Worm (Caenorhabditis elegans) whole organism, early embryonic: ENCODE data around the gene F18F11.4.

Experiments
- F13C5.2 ChIP-seq: sonication (generic microtip); optimal IDR thresholded peaks from 2 replicates; lab custom pipeline; 2017; ENCODE audit warnings: mild to moderate bottlenecking, missing genetic modification characterization, inconsistent platforms, missing compliant biosample characterization
- ama-1 ChIP-seq: fragments of 150-350 bp; optimal IDR thresholded peaks from 2 replicates; lab custom pipeline; 2014
- ceh-13 ChIP-seq: fragments of 200-800 bp; sonication (Bioruptor generic); optimal IDR thresholded peaks from 2 replicates; lab custom pipeline; 2018; ENCODE audit warnings: mild to moderate bottlenecking, missing genetic modification characterization, missing compliant biosample characterization
- ceh-36 ChIP-seq: sonication (generic microtip); optimal IDR thresholded peaks from 2 replicates; lab custom pipeline; 2016; ENCODE audit warnings: missing genetic modification characterization, inconsistent platforms, missing compliant biosample characterization
- hmbx-1 ChIP-seq: sonication (generic microtip); optimal IDR thresholded peaks from 2 replicates; lab custom pipeline; 2016; ENCODE audit warnings: mild to moderate bottlenecking, missing genetic modification characterization, missing compliant biosample characterization
- hnd-1 ChIP-seq: sonication (generic microtip); optimal IDR thresholded peaks from 2 replicates; lab custom pipeline; 2016; ENCODE audit warnings: missing genetic modification characterization, missing compliant biosample characterization
- pes-1 ChIP-seq: fragments of 200-800 bp; sonication (Bioruptor generic); IDR thresholded peaks from 2 replicates; pipeline ENCODE4 v1.3.6; 2022; ENCODE audit warnings: missing genetic modification reagents, missing genetic modification characterization, missing compliant biosample characterization
- scrt-1 ChIP-seq: fragments of 200-800 bp; sonication (Bioruptor generic); IDR thresholded peaks from 2 replicates; pipeline ENCODE4 v1.3.6; 2022; ENCODE audit warnings: missing genetic modification characterization, missing compliant biosample characterization
- sea-1 ChIP-seq: fragments of 200-800 bp; sonication (Bioruptor generic); conservative IDR thresholded peaks from 2 replicates; pipeline ENCODE4 v1.3.6; 2022; ENCODE audit warnings: missing genetic modification characterization, missing compliant biosample characterization
- tbx-11 ChIP-seq: fragments of 200-800 bp; sonication (Bioruptor generic); IDR thresholded peaks from 2 replicates; pipeline ENCODE4 v1.3.6; 2022; ENCODE audit warnings: missing genetic modification characterization, missing compliant biosample characterization
- tbx-37 ChIP-seq: fragments of 200-800 bp; sonication (Bioruptor generic); conservative IDR thresholded peaks from 2 replicates; pipeline ENCODE4 v1.3.6; 2022; ENCODE audit warnings: missing genetic modification reagents, missing genetic modification characterization, missing compliant biosample characterization
- tra-4 ChIP-seq: sonication (generic microtip); optimal IDR thresholded peaks from 2 replicates; lab custom pipeline; 2017; ENCODE audit warnings: missing genetic modification characterization, missing compliant biosample characterization

ce11 chrIV:294737-295136 is 35.9 kb upstream of the F18F11.4 start:
- TF ChIP-seq tbx-37: no peak
- TF ChIP-seq pes-1 (GFP tag; lab: Robert Waterston, UW): no peak
- no peak for TF ChIP-seq ama-1 (lab: Kevin White, UChicago)
- no peak for TF ChIP-seq ceh-36 (tag; lab: Kevin White, UChicago)
- TF ChIP-seq tra-4 (tag; lab: Kevin White, UChicago): no peak
- TF ChIP-seq tbx-11 (GFP tag; lab: Robert Waterston, UW): no peak
- no peak for TF ChIP-seq sea-1 (GFP tag; lab: Robert Waterston, UW)
- no peak for TF ChIP-seq hmbx-1 (tag; lab: Kevin White, UChicago)
- no peak for TF ChIP-seq ceh-13 (GFP tag; lab: Kevin White, UChicago)
- TF ChIP-seq F13C5.2: no peak
- no peak for TF ChIP-seq hnd-1 (tag; lab: Kevin White, UChicago)
- TF ChIP-seq scrt-1 (GFP tag; lab: Robert Waterston, UW): no peak
